Worm (Caenorhabditis elegans) whole organism, young adult: ENCODE measurements around the gene B0303.7.
A peak's percentile ranks its signal among the peaks of the same experiment; 100 is the strongest.

Experiments used
- gei-17 ChIP-seq: fragments of 200-800 bp; sonication (Bioruptor generic); optimal IDR thresholded peaks from 2 replicates; lab custom pipeline; 2018; ENCODE audit warnings: mild to moderate bottlenecking, missing genetic modification characterization, missing compliant biosample characterization
- snpc-4 ChIP-seq, 5 experiments: fragments of 150-350 bp in 1 of 5; sonication (generic microtip) in 4 of 5; optimal IDR thresholded peaks; 2 replicates each; lab custom pipeline; 2014 to 2018; ENCODE audit warnings: missing genetic modification characterization in 5 of 5, missing biosample characterization in 3 of 5, antibody characterized with exemption in 2 of 5, mild to moderate bottlenecking in 2 of 5, missing compliant biosample characterization in 2 of 5, missing genotype in 2 of 5, moderate library complexity in 2 of 5, missing genetic modification reagents in 1 of 5

ce11 chrIII:8678371-8678770, 15.1 kb upstream of the B0303.7 start:
- peak; percentile 38 for TF ChIP-seq gei-17 (GFP tag; lab: Kevin White, UChicago)
- TF ChIP-seq snpc-4 (GFP tag; optimal IDR thresholded peaks at IDR 0.05; lab: Kevin White, UChicago), result peak; percentile 53
- peak in 2 of 4 experiments; percentile 51 for TF ChIP-seq snpc-4 (tag; optimal IDR thresholded peaks at IDR 0.05; lab: Kevin White, UChicago)
